Fruit fly (Drosophila melanogaster) whole organism, embryonic: ENCODE data around the gene Adck5.

Source experiments
- ATbp ChIP-seq: fragments of 200-800 bp; sonication (Bioruptor generic); optimal IDR thresholded peaks from 2 replicates; lab custom pipeline; 2017; ENCODE audit warnings: missing biosample characterization, mild to moderate bottlenecking, missing genetic modification characterization, missing genetic modification reagents
- Adf1 ChIP-seq: fragments of 200-800 bp; sonication (Bioruptor generic); IDR thresholded peaks from 2 replicates; pipeline ENCODE4 v1.3.6; 2022; ENCODE audit warnings: missing biosample characterization, missing genetic modification characterization
- Antp ChIP-seq: fragments of 200-800 bp; sonication (Bioruptor generic); optimal IDR thresholded peaks from 3 replicates; lab custom pipeline; 2016; ENCODE audit warnings: missing biosample characterization, missing genetic modification characterization
- Awh ChIP-seq: fragments of 200-800 bp; sonication (Bioruptor generic); IDR thresholded peaks from 2 replicates; pipeline ENCODE4, ENCODE4 v1.3.6; 2022; ENCODE audit warnings: missing biosample characterization, missing genetic modification characterization
- CG11093 ChIP-seq: fragments of 200-800 bp; sonication (Bioruptor generic); IDR thresholded peaks from 3 replicates; pipeline ENCODE4 v1.3.6; 2022; ENCODE audit warnings: missing biosample characterization, missing genetic modification characterization
- CG11247 ChIP-seq: fragments of 200-800 bp; sonication (Bioruptor generic); IDR thresholded peaks from 2 replicates; pipeline ENCODE4 v1.3.6; 2022; ENCODE audit warnings: missing biosample characterization, missing genetic modification characterization
- CG1233 ChIP-seq: fragments of 200-800 bp; sonication (Bioruptor generic); optimal IDR thresholded peaks from 4 replicates; lab custom pipeline; 2018; ENCODE audit warnings: missing biosample characterization, mild to moderate bottlenecking, missing genetic modification characterization
- CG12744 ChIP-seq: fragments of 200-800 bp; sonication (Bioruptor generic); optimal IDR thresholded peaks from 2 replicates; lab custom pipeline; 2016; ENCODE audit warnings: missing biosample characterization, missing genetic modification characterization
- CG13894 ChIP-seq: fragments of 200-800 bp; sonication (Bioruptor generic); optimal IDR thresholded peaks from 3 replicates; lab custom pipeline; 2018; ENCODE audit warnings: missing biosample characterization, mild to moderate bottlenecking, missing genetic modification characterization, moderate library complexity
- CG17612 ChIP-seq: fragments of 200-800 bp; sonication (Bioruptor generic); IDR thresholded peaks from 2 replicates; pipeline ENCODE4 v1.3.6; 2022; ENCODE audit warnings: missing biosample characterization, missing genetic modification characterization
- CG2120 ChIP-seq: fragments of 200-800 bp; sonication (Bioruptor generic); optimal IDR thresholded peaks from 3 replicates; lab custom pipeline; 2016; ENCODE audit warnings: missing biosample characterization, missing genetic modification characterization
- CG2889 ChIP-seq: fragments of 200-800 bp; sonication (Bioruptor generic); IDR thresholded peaks from 3 replicates; pipeline ENCODE4 v1.3.6; 2022; ENCODE audit warnings: missing biosample characterization, missing genetic modification characterization
- CG31365 ChIP-seq: fragments of 200-800 bp; sonication (Bioruptor generic); optimal IDR thresholded peaks from 2 replicates; lab custom pipeline; 2018; ENCODE audit warnings: missing biosample characterization, mild to moderate bottlenecking, missing genetic modification characterization
- CG34422 ChIP-seq: fragments of 200-800 bp; sonication (Bioruptor generic); IDR thresholded peaks from 3 replicates; pipeline ENCODE4 v1.3.6; 2022; ENCODE audit warnings: missing biosample characterization, missing genetic modification characterization
- CG5180 ChIP-seq: fragments of 200-800 bp; sonication (Bioruptor generic); optimal IDR thresholded peaks from 3 replicates; lab custom pipeline; 2017; ENCODE audit warnings: missing biosample characterization, missing genetic modification characterization, mild to moderate bottlenecking, moderate library complexity, missing genetic modification reagents
- CG6654 ChIP-seq: fragments of 200-800 bp; sonication (Bioruptor generic); optimal IDR thresholded peaks from 2 replicates; lab custom pipeline; 2017; ENCODE audit warnings: missing biosample characterization, mild to moderate bottlenecking, missing genetic modification characterization
- CG6765 ChIP-seq: fragments of 200-800 bp; sonication (Bioruptor generic); optimal IDR thresholded peaks from 3 replicates; lab custom pipeline; 2017; ENCODE audit warnings: missing biosample characterization, mild to moderate bottlenecking, missing genetic modification characterization
- CG6813 ChIP-seq: fragments of 200-800 bp; sonication (Bioruptor generic); optimal IDR thresholded peaks from 2 replicates; lab custom pipeline; 2017; ENCODE audit warnings: missing biosample characterization, missing genetic modification characterization, mild to moderate bottlenecking, moderate library complexity, missing genetic modification reagents
- CG6854 ChIP-seq: fragments of 200-800 bp; sonication (Bioruptor generic); optimal IDR thresholded peaks from 3 replicates; lab custom pipeline; 2017; ENCODE audit warnings: missing biosample characterization, mild to moderate bottlenecking, missing genetic modification characterization
- CG7271 ChIP-seq: fragments of 200-800 bp; sonication (Bioruptor generic); optimal IDR thresholded peaks from 2 replicates; lab custom pipeline; 2018; ENCODE audit warnings: missing biosample characterization, mild to moderate bottlenecking, missing genetic modification characterization, moderate library complexity
- CG8089 ChIP-seq: fragments of 200-800 bp; sonication (Bioruptor generic); optimal IDR thresholded peaks from 3 replicates; lab custom pipeline; 2016; ENCODE audit warnings: missing biosample characterization, missing genetic modification characterization
- CG8388 ChIP-seq: fragments of 200-800 bp; sonication (Bioruptor generic); optimal IDR thresholded peaks from 2 replicates; lab custom pipeline; 2019; ENCODE audit warnings: missing biosample characterization, mild to moderate bottlenecking, missing genetic modification characterization, moderate library complexity
- CG9609 ChIP-seq: fragments of 200-800 bp; sonication (Bioruptor generic); optimal IDR thresholded peaks from 3 replicates; lab custom pipeline; 2016; ENCODE audit warnings: missing biosample characterization, missing genetic modification characterization
- CG9932 ChIP-seq: fragments of 200-800 bp; sonication (Bioruptor generic); IDR thresholded peaks from 2 replicates; pipeline ENCODE4 v1.3.6; 2022; ENCODE audit warnings: missing biosample characterization, missing genetic modification characterization
- Chrac-16 ChIP-seq: fragments of 200-800 bp; sonication (Bioruptor generic); optimal IDR thresholded peaks from 3 replicates; lab custom pipeline; 2016; ENCODE audit warnings: missing biosample characterization, missing genetic modification characterization
- D ChIP-seq, 2 experiments: fragments of 200-800 bp in 1 of 2; fragments of >200 bp in 1 of 2; sonication (Bioruptor generic) in 1 of 2; optimal IDR thresholded peaks; 2 replicates in 1 of 2; 3 replicates in 1 of 2; lab custom pipeline; 2017; ENCODE audit warnings: mild to moderate bottlenecking in 1 of 2, missing biosample characterization in 1 of 2, missing genetic modification characterization in 1 of 2, missing genetic modification reagents in 1 of 2
- Lpt ChIP-seq: fragments of >200 bp; optimal IDR thresholded peaks from 2 replicates; lab custom pipeline; 2018; ENCODE audit warnings: missing biosample characterization, missing genetic modification characterization
- NK7.1 ChIP-seq: fragments of 200-800 bp; sonication (Bioruptor generic); optimal IDR thresholded peaks from 3 replicates; lab custom pipeline; 2016; ENCODE audit warnings: missing biosample characterization, missing genetic modification characterization
- Scr ChIP-seq: fragments of 200-800 bp; sonication (Bioruptor generic); IDR thresholded peaks from 2 replicates; pipeline ENCODE4 v1.3.6; 2022; ENCODE audit warnings: missing biosample characterization, missing genetic modification characterization; ENCODE audit not compliant: partially characterized antibody
- Sox100B ChIP-seq: fragments of 200-800 bp; sonication (Bioruptor generic); optimal IDR thresholded peaks from 3 replicates; lab custom pipeline; 2018; ENCODE audit warnings: missing biosample characterization, mild to moderate bottlenecking, missing genetic modification characterization
- chinmo ChIP-seq: fragments of 200-800 bp; sonication (Bioruptor generic); IDR thresholded peaks from 4 replicates; pipeline ENCODE4 v1.3.6; 2022; ENCODE audit warnings: missing biosample characterization, missing genetic modification characterization; ENCODE audit not compliant: partially characterized antibody
- chm ChIP-seq: fragments of 200-800 bp; sonication (Bioruptor generic); IDR thresholded peaks from 2 replicates; pipeline ENCODE4 v1.3.6; 2022; ENCODE audit warnings: missing biosample characterization, missing genetic modification characterization
- ci ChIP-seq: fragments of 200-800 bp; sonication (Bioruptor generic); IDR thresholded peaks from 3 replicates; pipeline ENCODE4 v1.3.6; 2022; ENCODE audit warnings: missing biosample characterization, missing genetic modification characterization
- dan ChIP-seq: fragments of 200-800 bp; sonication (Bioruptor generic); IDR thresholded peaks from 2 replicates; pipeline ENCODE4 v1.3.6; 2022; ENCODE audit warnings: missing biosample characterization, missing genetic modification characterization
- dmrt99B ChIP-seq: fragments of 200-800 bp; sonication (Bioruptor generic); optimal IDR thresholded peaks from 2 replicates; lab custom pipeline; 2018; ENCODE audit warnings: missing biosample characterization, mild to moderate bottlenecking, missing genetic modification characterization, moderate library complexity
- esg ChIP-seq: fragments of 200-800 bp; sonication (Bioruptor generic); conservative IDR thresholded peaks from 2 replicates; pipeline ENCODE4 v1.3.6; 2022; ENCODE audit warnings: missing biosample characterization, missing genetic modification characterization
- ind ChIP-seq: fragments of 200-800 bp; sonication (Bioruptor generic); optimal IDR thresholded peaks from 3 replicates; lab custom pipeline; 2016; ENCODE audit warnings: missing biosample characterization, missing genetic modification characterization
- insv ChIP-seq, 2 experiments: fragments of 200-800 bp; sonication (Bioruptor generic); optimal IDR thresholded peaks; 3 replicates each; lab custom pipeline; 2016 to 2018; ENCODE audit warnings: missing biosample characterization in 2 of 2, missing genetic modification characterization in 2 of 2
- lbe ChIP-seq: fragments of 200-800 bp; sonication (Bioruptor generic); optimal IDR thresholded peaks from 2 replicates; lab custom pipeline; 2016; ENCODE audit warnings: missing biosample characterization, mild to moderate bottlenecking, missing genetic modification characterization
- lov ChIP-seq, 2 experiments: fragments of 200-800 bp in 1 of 2; fragments of >200 bp in 1 of 2; sonication (Bioruptor generic) in 1 of 2; IDR thresholded peaks in 1 of 2; optimal IDR thresholded peaks in 1 of 2; 2 replicates in 1 of 2; 3 replicates in 1 of 2; pipeline versions ENCODE4 v1.3.6 to Lab custom; 2017 to 2022; ENCODE audit warnings: missing biosample characterization in 1 of 2, missing genetic modification characterization in 1 of 2
- oc ChIP-seq: fragments of 200-800 bp; sonication (Bioruptor generic); optimal IDR thresholded peaks from 2 replicates; lab custom pipeline; 2018; ENCODE audit warnings: missing biosample characterization, mild to moderate bottlenecking, missing genetic modification characterization, moderate library complexity
- pnt ChIP-seq: fragments of 200-800 bp; sonication (Bioruptor generic); optimal IDR thresholded peaks from 3 replicates; lab custom pipeline; 2016; ENCODE audit warnings: missing biosample characterization, missing genetic modification characterization
- sima ChIP-seq: fragments of 200-800 bp; sonication (Bioruptor generic); optimal IDR thresholded peaks from 2 replicates; lab custom pipeline; 2016; ENCODE audit warnings: missing biosample characterization, missing genetic modification characterization
- slbo ChIP-seq: fragments of 200-800 bp; sonication (Bioruptor generic); IDR thresholded peaks from 2 replicates; pipeline ENCODE4 v1.3.6; 2022; ENCODE audit warnings: missing biosample characterization, missing genetic modification characterization
- sr ChIP-seq: fragments of 200-800 bp; sonication (Bioruptor generic); IDR thresholded peaks from 3 replicates; pipeline ENCODE4 v1.3.6; 2022; ENCODE audit warnings: missing biosample characterization, missing genetic modification characterization
- toy ChIP-seq: fragments of 200-800 bp; sonication (Bioruptor generic); IDR thresholded peaks from 2 replicates; pipeline ENCODE4 v1.3.6; 2022; ENCODE audit warnings: missing biosample characterization, missing genetic modification characterization
- twi ChIP-seq: fragments of 200-800 bp; optimal IDR thresholded peaks from 2 replicates; lab custom pipeline; 2019; ENCODE audit warnings: missing biosample characterization, mild to moderate bottlenecking, missing genetic modification characterization, moderate library complexity

Adck5 gene

DNA sequence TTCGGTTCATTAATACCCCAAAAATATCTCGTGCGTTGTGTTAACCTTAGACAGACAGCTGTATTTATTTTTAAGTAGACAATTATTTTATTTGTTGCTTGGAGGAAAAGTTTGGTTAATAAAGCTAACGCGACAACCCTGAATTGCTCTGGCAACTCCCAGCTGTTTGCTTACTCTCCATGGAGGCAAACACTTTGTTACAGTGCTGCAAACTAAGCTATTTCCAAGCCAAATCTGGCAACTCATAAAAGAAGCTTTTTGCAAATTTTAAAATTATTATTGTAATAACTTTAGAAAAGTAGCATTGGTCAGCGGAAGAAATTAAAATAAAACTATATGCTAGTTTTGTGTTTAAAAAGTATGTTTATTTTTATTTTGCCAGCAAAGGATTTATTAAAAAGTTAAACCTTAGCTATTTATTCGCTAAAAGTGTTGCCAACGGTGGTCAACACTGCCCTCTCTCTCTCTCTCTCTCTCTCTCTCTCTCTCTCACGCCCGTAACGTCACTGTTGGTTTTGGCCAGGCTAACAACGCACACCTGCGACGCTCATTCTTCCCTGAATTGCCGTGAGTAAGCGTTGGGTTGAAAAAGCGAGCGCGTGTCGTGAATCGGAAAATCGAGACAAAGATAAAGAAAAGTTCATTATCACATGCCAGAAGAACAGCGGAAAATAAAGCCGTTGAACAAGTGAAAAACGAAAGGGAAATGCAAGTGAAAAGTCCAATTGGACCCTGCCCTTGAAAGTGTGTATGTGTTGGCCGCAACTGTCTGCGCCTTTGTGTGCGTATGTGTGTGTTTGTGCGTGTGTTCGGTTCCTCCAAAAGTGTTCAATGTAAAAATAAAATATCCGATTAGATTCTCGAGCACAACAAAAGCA is 45.9 kb downstream of the Adck5 start (continued):
- TF ChIP-seq CG34422 = peak; percentile 92
- peak; percentile 12; the same call in 1 of the 2 replicates for TF ChIP-seq Scr (GFP tag; lab: Robert Waterston, UW)
- peak; percentile 94 for TF ChIP-seq slbo (GFP tag; lab: Robert Waterston, UW)
- peak; percentile 92 for TF ChIP-seq CG6813 (GFP tag; lab: Kevin White, UChicago)
- TF ChIP-seq CG9609 = peak; percentile 86
- peak; percentile 96 for TF ChIP-seq CG2120
- peak; percentile 69 to 96 for TF ChIP-seq insv (GFP tag; optimal IDR thresholded peaks at IDR 0.05; lab: Kevin White, UChicago)
- TF ChIP-seq CG6654 = peak; percentile 56
- TF ChIP-seq CG8388 (GFP tag; lab: Kevin White, UChicago) = peak; percentile 86
- TF ChIP-seq oc = peak; percentile 53
- peak; percentile 78 for TF ChIP-seq esg (GFP tag; lab: Robert Waterston, UW)
- peak; percentile 79 for TF ChIP-seq CG8089 (GFP tag; lab: Kevin White, UChicago)
- peak; percentile 86 for TF ChIP-seq CG17612 (GFP tag; lab: Robert Waterston, UW)
- TF ChIP-seq CG1233 (GFP tag; lab: Kevin White, UChicago) = peak; percentile 79
- TF ChIP-seq pnt = peak; percentile 82
- TF ChIP-seq chm (GFP tag; lab: Robert Waterston, UW) = peak; percentile 96
- TF ChIP-seq CG6854 = peak; percentile 86
- peak; percentile 87 for TF ChIP-seq dmrt99B (tag; lab: Kevin White, UChicago)
- peak; percentile 89 for TF ChIP-seq CG9932
- peak; percentile 67 for TF ChIP-seq CG31365 (tag; lab: Kevin White, UChicago)
- TF ChIP-seq sima (GFP tag; lab: Kevin White, UChicago) = peak; percentile 72
- peak; percentile 88 for TF ChIP-seq CG12744 (GFP tag; lab: Kevin White, UChicago)
- TF ChIP-seq lbe (GFP tag; lab: Kevin White, UChicago) = peak; percentile 91
- TF ChIP-seq Sox100B (GFP tag; lab: Kevin White, UChicago) = peak; percentile 63
- peak; percentile 23 for TF ChIP-seq twi
- peak; percentile 57 for TF ChIP-seq CG7271 (tag; lab: Kevin White, UChicago)
- TF ChIP-seq D (optimal IDR thresholded peaks at IDR 0.05; lab: Kevin White, UChicago) = peak; percentile 84
- TF ChIP-seq D (GFP tag; optimal IDR thresholded peaks at IDR 0.05; lab: Kevin White, UChicago) = peak; percentile 65
- no peak for TF ChIP-seq lov (optimal IDR thresholded peaks at IDR 0.05; lab: Kevin White, UChicago)
- peak; percentile 87 for TF ChIP-seq lov (GFP tag; IDR thresholded peaks at IDR 0.05; lab: Robert Waterston, UW)
- peak; percentile 56; the same call in 1 of the 3 replicates for TF ChIP-seq CG11093 (GFP tag; lab: Robert Waterston, UW)
- peak; percentile 90 for TF ChIP-seq ind
- peak; percentile 87 for TF ChIP-seq ATbp (GFP tag; lab: Kevin White, UChicago)
- peak; percentile 69 for TF ChIP-seq Adf1 (GFP tag; lab: Robert Waterston, UW)
- TF ChIP-seq sr = peak; percentile 88
- peak; percentile 93 for TF ChIP-seq Awh (GFP tag; lab: Robert Waterston, UW)
- peak; percentile 85 for TF ChIP-seq Chrac-16
- no peak for TF ChIP-seq Lpt (GFP tag; lab: Kevin White, UChicago)
- peak; percentile 93 for TF ChIP-seq ci
- peak; percentile 80 for TF ChIP-seq NK7.1 (GFP tag; lab: Kevin White, UChicago)
- TF ChIP-seq CG6765 (GFP tag; lab: Kevin White, UChicago) = peak; percentile 89
- 0 out of 4 replicates have a peak, but pooled peaks have one; percentile 67 for TF ChIP-seq chinmo (GFP tag; lab: Robert Waterston, UW)
- TF ChIP-seq CG13894 (tag; lab: Kevin White, UChicago) = peak; percentile 76
- TF ChIP-seq toy = peak; percentile 85
- TF ChIP-seq CG2889 (GFP tag; lab: Robert Waterston, UW) = peak; percentile 68; the same call in 2 of the 3 replicates
- peak; percentile 74 for TF ChIP-seq CG5180 (GFP tag; lab: Kevin White, UChicago)
- TF ChIP-seq dan = no peak; the same call in 1 of the 2 replicates
- TF ChIP-seq CG11247 = peak; percentile 93
- TF ChIP-seq Antp (GFP tag; lab: Kevin White, UChicago) = peak; percentile 93
